Worm (Caenorhabditis elegans): ENCODE data around the gene abu-10.

The abu-10 gene

ce11 chrX:3827311-3827710 is 29.3 kb downstream of the abu-10 start:
- TF ChIP-seq F13C5.2 (tag; optimal IDR thresholded peaks at IDR 0.05) (no peak), ceh-36 (tag; optimal IDR thresholded peaks at IDR 0.05) (no peak), aly-1 (tag; optimal IDR thresholded peaks at IDR 0.05) (no peak), ceh-13 (GFP tag; optimal IDR thresholded peaks at IDR 0.05) (no peak), hmbx-1 (tag; optimal IDR thresholded peaks at IDR 0.05) (no peak), scrt-1 (GFP tag; IDR thresholded peaks at IDR 0.05) (no peak), flt-1 (GFP tag; IDR thresholded peaks at IDR 0.05) (no peak), hnd-1 (tag; optimal IDR thresholded peaks at IDR 0.05) (no peak), tbx-37 (GFP tag; conservative IDR thresholded peaks at IDR 0.05) (no peak), pes-1 (GFP tag; IDR thresholded peaks at IDR 0.05) (no peak), tbx-11 (GFP tag; IDR thresholded peaks at IDR 0.05) (no peak), hmg-4 (GFP tag; optimal IDR thresholded peaks at IDR 0.05) (no peak), B0310.2 (tag; optimal IDR thresholded peaks at IDR 0.05) (no peak), ama-1 (optimal IDR thresholded peaks at IDR 0.05) (no peak), tra-4 (tag; optimal IDR thresholded peaks at IDR 0.05) (no peak), ets-7 (tag; optimal IDR thresholded peaks at IDR 0.05) (no peak)

- TF ChIP-seq ets-7 (tag; optimal IDR thresholded peaks at IDR 0.05) (no peak), tbx-11 (GFP tag; IDR thresholded peaks at IDR 0.05) (no peak), flt-1 (GFP tag; IDR thresholded peaks at IDR 0.05) (no peak), aly-1 (tag; optimal IDR thresholded peaks at IDR 0.05) (no peak), hmg-4 (GFP tag; optimal IDR thresholded peaks at IDR 0.05) (no peak), sea-1 (GFP tag; conservative IDR thresholded peaks at IDR 0.05) (no peak), hnd-1 (tag; optimal IDR thresholded peaks at IDR 0.05) (no peak), ama-1 (optimal IDR thresholded peaks at IDR 0.05) (no peak), ceh-13 (GFP tag; optimal IDR thresholded peaks at IDR 0.05) (no peak), pes-1 (GFP tag; IDR thresholded peaks at IDR 0.05) (no peak), ceh-36 (tag; optimal IDR thresholded peaks at IDR 0.05) (no peak), hmbx-1 (tag; optimal IDR thresholded peaks at IDR 0.05) (no peak), tra-4 (tag; optimal IDR thresholded peaks at IDR 0.05) (no peak), scrt-1 (GFP tag; IDR thresholded peaks at IDR 0.05) (no peak), F13C5.2 (tag; optimal IDR thresholded peaks at IDR 0.05) (no peak)
These were observed 30.7 kb downstream of the abu-10 start for ce11 chrX:3828598-3829204.

- TF ChIP-seq tbx-11 (GFP tag; IDR thresholded peaks at IDR 0.05) (no peak), hmbx-1 (tag; optimal IDR thresholded peaks at IDR 0.05) (no peak), hnd-1 (tag; optimal IDR thresholded peaks at IDR 0.05) (no peak), pes-1 (GFP tag; IDR thresholded peaks at IDR 0.05) (no peak), B0310.2 (tag; optimal IDR thresholded peaks at IDR 0.05) (no peak), ama-1 (optimal IDR thresholded peaks at IDR 0.05) (no peak), tra-4 (tag; optimal IDR thresholded peaks at IDR 0.05) (no peak), tbx-37 (GFP tag; conservative IDR thresholded peaks at IDR 0.05) (no peak), flt-1 (GFP tag; IDR thresholded peaks at IDR 0.05) (no peak), aly-1 (tag; optimal IDR thresholded peaks at IDR 0.05) (no peak), ceh-13 (GFP tag; optimal IDR thresholded peaks at IDR 0.05) (no peak), ceh-36 (tag; optimal IDR thresholded peaks at IDR 0.05) (no peak), hmg-4 (GFP tag; optimal IDR thresholded peaks at IDR 0.05) (no peak), F13C5.2 (tag; optimal IDR thresholded peaks at IDR 0.05) (no peak), scrt-1 (GFP tag; IDR thresholded peaks at IDR 0.05) (no peak), sea-1 (GFP tag; conservative IDR thresholded peaks at IDR 0.05) (no peak), ets-7 (tag; optimal IDR thresholded peaks at IDR 0.05) (no peak)
These were observed 31.6 kb downstream of the abu-10 start for ce11 chrX:3829605-3830004.

- TF ChIP-seq hmg-4 (GFP tag; optimal IDR thresholded peaks at IDR 0.05) (no peak), aly-1 (tag; optimal IDR thresholded peaks at IDR 0.05) (no peak), sea-1 (GFP tag; conservative IDR thresholded peaks at IDR 0.05) (no peak), ceh-36 (tag; optimal IDR thresholded peaks at IDR 0.05) (no peak), ama-1 (optimal IDR thresholded peaks at IDR 0.05) (no peak), tbx-37 (GFP tag; conservative IDR thresholded peaks at IDR 0.05) (no peak), ceh-13 (GFP tag; optimal IDR thresholded peaks at IDR 0.05) (no peak), flt-1 (GFP tag; IDR thresholded peaks at IDR 0.05) (no peak), tra-4 (tag; optimal IDR thresholded peaks at IDR 0.05) (no peak), hnd-1 (tag; optimal IDR thresholded peaks at IDR 0.05) (no peak)
These were observed 32.9 kb downstream of the abu-10 start for ce11 chrX:3830872-3831271.

- TF ChIP-seq hmg-4 (GFP tag; optimal IDR thresholded peaks at IDR 0.05) (no peak), ama-1 (optimal IDR thresholded peaks at IDR 0.05) (no peak), sea-1 (GFP tag; conservative IDR thresholded peaks at IDR 0.05) (no peak), tbx-37 (GFP tag; conservative IDR thresholded peaks at IDR 0.05) (no peak), tbx-11 (GFP tag; IDR thresholded peaks at IDR 0.05) (no peak), tra-4 (tag; optimal IDR thresholded peaks at IDR 0.05) (no peak), hnd-1 (tag; optimal IDR thresholded peaks at IDR 0.05) (no peak), scrt-1 (GFP tag; IDR thresholded peaks at IDR 0.05) (no peak), ceh-36 (tag; optimal IDR thresholded peaks at IDR 0.05) (no peak), B0310.2 (tag; optimal IDR thresholded peaks at IDR 0.05) (no peak), F13C5.2 (tag; optimal IDR thresholded peaks at IDR 0.05) (no peak), pes-1 (GFP tag; IDR thresholded peaks at IDR 0.05) (no peak), ceh-13 (GFP tag; optimal IDR thresholded peaks at IDR 0.05) (no peak), flt-1 (GFP tag; IDR thresholded peaks at IDR 0.05) (no peak), ets-7 (tag; optimal IDR thresholded peaks at IDR 0.05) (no peak), aly-1 (tag; optimal IDR thresholded peaks at IDR 0.05) (no peak), hmbx-1 (tag; optimal IDR thresholded peaks at IDR 0.05) (no peak)
These were observed 34.2 kb downstream of the abu-10 start for ce11 chrX:3832059-3832641.

- TF ChIP-seq aly-1 (tag; optimal IDR thresholded peaks at IDR 0.05) (no peak), tbx-11 (GFP tag; IDR thresholded peaks at IDR 0.05) (no peak), ceh-13 (GFP tag; optimal IDR thresholded peaks at IDR 0.05) (no peak), hmg-4 (GFP tag; optimal IDR thresholded peaks at IDR 0.05) (no peak), ets-7 (tag; optimal IDR thresholded peaks at IDR 0.05) (no peak), ceh-36 (tag; optimal IDR thresholded peaks at IDR 0.05) (no peak)
These were observed 36.2 kb downstream of the abu-10 start for ce11 chrX:3833964-3834840.
